Worm (Caenorhabditis elegans): ENCODE results near the gene wee-1.1.

Gene wee-1.1

DNA sequence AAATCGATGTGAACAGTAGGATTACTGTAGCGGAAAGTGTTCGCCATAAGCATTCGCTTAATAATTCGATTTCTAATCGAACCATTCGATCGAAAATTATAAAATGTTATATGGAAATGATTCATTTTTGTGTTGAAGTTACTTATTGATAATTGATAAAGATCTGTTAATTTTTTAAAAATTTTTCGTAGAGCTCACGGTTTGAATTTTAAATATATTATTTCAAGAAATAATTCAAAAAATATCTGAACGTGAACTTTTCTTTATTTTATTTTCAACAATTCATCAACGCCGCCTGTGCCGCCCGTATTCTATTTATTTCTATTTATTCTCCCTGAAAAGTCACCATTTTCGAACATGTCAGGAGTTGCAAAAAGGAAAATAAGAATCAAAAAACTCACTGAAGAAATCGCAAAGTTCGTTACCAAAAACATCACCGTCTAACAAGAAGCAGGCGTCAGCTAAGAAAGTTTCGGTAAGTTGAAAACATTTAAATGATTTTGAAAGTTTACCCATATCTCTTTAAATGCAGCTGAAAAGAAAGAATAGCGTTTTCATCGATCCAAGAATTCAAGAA is 28.1 kb upstream of the wee-1.1 start, which contains the start of the genes T15H9.5 and T15H9.4:
TSS of gene T15H9.5 (minus strand) at position 101 of the 577 bp plus-strand sequence.
TSS of gene T15H9.4 (plus strand) at position 527 of the 577 bp plus-strand sequence.
- TF ChIP-seq ets-4 (tag; optimal IDR thresholded peaks at IDR 0.05) (no peak), pha-2 (tag; optimal IDR thresholded peaks at IDR 0.05) (no peak), unc-86 (tag; optimal IDR thresholded peaks at IDR 0.05) (no peak), Y22D7AL.16 (tag; optimal IDR thresholded peaks at IDR 0.05) (no peak), ceh-2 (tag; optimal IDR thresholded peaks at IDR 0.05) (no peak)

DNA sequence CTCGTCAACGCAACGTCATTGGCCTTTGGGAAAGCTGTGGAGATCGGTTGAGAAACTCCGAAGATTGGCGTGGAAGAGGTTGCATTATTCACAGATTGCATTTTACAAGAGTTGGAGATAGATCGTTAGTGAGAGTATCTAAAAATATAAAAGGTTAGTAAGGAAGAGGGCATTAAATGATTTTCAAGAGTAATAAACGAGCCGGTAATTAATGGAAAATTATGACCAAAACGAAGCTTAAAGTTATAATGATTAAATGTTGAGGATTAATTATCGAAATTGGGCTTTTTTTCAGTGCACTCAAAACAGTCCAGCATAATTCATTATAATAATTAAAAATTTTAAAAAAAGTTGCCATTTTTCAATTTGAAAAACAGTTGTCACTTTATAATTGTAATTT is 25.9 kb upstream of the wee-1.1 start, which contains the start of gene pap-2:
TSS of gene pap-2 (minus strand) at position 101 of the 400 bp plus-strand sequence.
- TF ChIP-seq odd-2 (tag; optimal IDR thresholded peaks at IDR 0.05) (no peak), F13H6.1 (tag; optimal IDR thresholded peaks at IDR 0.05) (no peak), pax-1 (tag; optimal IDR thresholded peaks at IDR 0.05) (no peak), nhr-11 (tag; optimal IDR thresholded peaks at IDR 0.05) (no peak), unc-86 (tag; optimal IDR thresholded peaks at IDR 0.05) (no peak), sox-4 (tag; optimal IDR thresholded peaks at IDR 0.05) (no peak), K02D7.2 (tag; optimal IDR thresholded peaks at IDR 0.05) (no peak), che-1 (tag; optimal IDR thresholded peaks at IDR 0.05) (no peak), mec-3 (tag; optimal IDR thresholded peaks at IDR 0.05; ENCODE audit: borderline replicate concordance) (no peak), ztf-16 (tag; optimal IDR thresholded peaks at IDR 0.05) (no peak), syd-9 (tag; optimal IDR thresholded peaks at IDR 0.05) (no peak), hlh-15 (tag; optimal IDR thresholded peaks at IDR 0.05) (no peak), unc-55 (GFP tag; optimal IDR thresholded peaks at IDR 0.05) (no peak), unc-3 (GFP tag; conservative IDR thresholded peaks at IDR 0.05) (no peak), unc-3 (tag; optimal IDR thresholded peaks at IDR 0.05) (no peak), madf-2 (tag; optimal IDR thresholded peaks at IDR 0.05) (no peak)

DNA sequence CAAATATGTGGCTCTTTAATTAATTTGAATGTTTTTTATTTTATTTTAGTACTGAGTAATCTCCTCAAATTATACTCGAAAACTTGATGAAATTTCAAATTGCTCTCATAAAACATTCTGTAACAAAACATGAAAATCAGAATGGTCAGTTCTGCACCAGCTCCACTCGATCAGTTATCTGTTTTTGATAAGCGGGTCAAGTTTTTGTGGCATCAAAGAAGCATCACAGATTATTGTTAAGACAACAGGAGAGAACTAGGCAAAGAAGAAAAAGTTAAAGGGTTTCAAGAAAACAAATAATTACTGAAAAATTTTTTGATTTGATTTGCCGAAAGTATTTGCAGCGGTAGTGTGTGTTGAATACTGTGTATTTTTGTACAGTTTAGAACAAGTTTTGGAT is 23.8 kb upstream of the wee-1.1 start:
- TF ChIP-seq ceh-18 (tag; optimal IDR thresholded peaks at IDR 0.05): no peak
- TF ChIP-seq pax-1 (tag; optimal IDR thresholded peaks at IDR 0.05): no peak
- TF ChIP-seq dmd-4 (tag; optimal IDR thresholded peaks at IDR 0.05; ENCODE audit: borderline replicate concordance): no peak
- no peak for TF ChIP-seq C08G9.2 (tag; optimal IDR thresholded peaks at IDR 0.05)
- no peak for TF ChIP-seq unc-42 (tag; optimal IDR thresholded peaks at IDR 0.05)
- TF ChIP-seq elt-2 (tag; optimal IDR thresholded peaks at IDR 0.05): no peak
- no peak for TF ChIP-seq fkh-6 (tag; optimal IDR thresholded peaks at IDR 0.05)

DNA sequence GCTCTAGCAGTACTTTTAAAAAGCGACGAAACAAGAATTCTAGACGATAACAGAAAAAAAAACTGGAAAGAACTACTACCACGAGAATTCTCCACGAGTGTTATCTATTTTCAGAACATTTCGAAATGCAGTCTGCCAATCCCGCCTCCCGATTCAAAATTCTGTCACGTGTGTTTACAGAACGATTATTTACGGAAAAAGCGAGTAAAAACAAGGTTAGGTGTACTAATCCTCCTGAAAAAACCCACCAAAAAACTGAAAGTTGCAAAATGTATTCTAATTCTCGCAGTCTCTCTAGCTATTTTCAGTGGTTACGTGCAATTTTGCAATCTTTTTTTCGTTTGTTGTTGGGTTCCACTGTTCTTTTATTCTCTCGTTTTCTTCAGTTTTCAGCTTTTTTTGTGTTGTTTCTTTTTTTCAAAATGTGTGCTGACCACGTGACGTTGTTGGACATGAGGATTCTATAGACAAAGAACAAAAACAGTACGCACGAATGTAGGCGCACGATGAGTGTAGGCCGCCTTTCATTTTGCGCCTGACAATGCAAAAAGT is 23.2 kb upstream of the wee-1.1 start:
- TF ChIP-seq pha-2 (tag; optimal IDR thresholded peaks at IDR 0.05): no peak
- no peak for TF ChIP-seq elt-4 (tag; optimal IDR thresholded peaks at IDR 0.05)
- no peak for TF ChIP-seq nhr-11 (tag; optimal IDR thresholded peaks at IDR 0.05)
- no peak for TF ChIP-seq ref-2 (tag; optimal IDR thresholded peaks at IDR 0.05)
- TF ChIP-seq madf-2 (tag; optimal IDR thresholded peaks at IDR 0.05): no peak
- no peak for TF ChIP-seq Y22D7AL.16 (tag; optimal IDR thresholded peaks at IDR 0.05)
- no peak for TF ChIP-seq sox-2 (GFP tag; IDR thresholded peaks at IDR 0.05)
- no peak for TF ChIP-seq ama-1 (optimal IDR thresholded peaks at IDR 0.05)
- no peak for TF ChIP-seq pat-9 (tag; optimal IDR thresholded peaks at IDR 0.05)
- TF ChIP-seq unc-42 (tag; optimal IDR thresholded peaks at IDR 0.05): no peak
- TF ChIP-seq hlh-13 (GFP tag; optimal IDR thresholded peaks at IDR 0.05): no peak

DNA sequence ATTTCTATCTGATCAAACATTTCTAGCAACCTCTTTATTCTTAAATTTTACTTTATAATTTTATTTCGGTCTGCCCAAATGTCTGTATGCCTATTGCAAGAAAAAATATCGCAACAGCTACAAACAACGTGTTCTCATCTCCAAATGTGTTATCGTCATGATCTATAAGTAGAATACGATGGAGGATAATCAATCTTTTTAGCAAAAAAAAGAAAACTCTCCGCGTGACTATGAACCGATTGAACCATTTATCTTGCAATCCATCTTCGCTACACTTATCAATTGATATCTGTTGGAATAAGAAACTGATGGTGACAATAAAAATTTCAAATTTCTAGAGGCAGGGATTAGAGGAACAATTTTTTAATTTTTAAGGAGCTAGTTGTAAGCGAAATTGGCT is 22.6 kb upstream of the wee-1.1 start:
- TF ChIP-seq F13H6.1 (tag; optimal IDR thresholded peaks at IDR 0.05) (no peak), nfya-1 (tag; optimal IDR thresholded peaks at IDR 0.05) (no peak), pros-1 (tag; optimal IDR thresholded peaks at IDR 0.05) (no peak)
